Worm (Caenorhabditis elegans) whole organism, late embryonic: Measurements from ENCODE around the gene sphk-1.

ENCODE experiments used
- C08G9.2 ChIP-seq: sonication (generic microtip); optimal IDR thresholded peaks from 2 replicates; lab custom pipeline; 2016; ENCODE audit warnings: mild to moderate bottlenecking, missing genetic modification characterization, moderate library complexity, missing compliant biosample characterization
- C38D4.7 ChIP-seq: fragments of 200-800 bp; sonication (Bioruptor generic); optimal IDR thresholded peaks from 2 replicates; lab custom pipeline; 2018; ENCODE audit warnings: mild to moderate bottlenecking, missing genetic modification characterization, moderate library complexity, missing compliant biosample characterization
- F13H6.1 ChIP-seq: sonication (generic microtip); optimal IDR thresholded peaks from 2 replicates; lab custom pipeline; 2016; ENCODE audit warnings: missing genetic modification characterization, missing compliant biosample characterization
- T23F11.4 ChIP-seq: fragments of 200-800 bp; sonication (Bioruptor generic); optimal IDR thresholded peaks from 2 replicates; lab custom pipeline; 2018; ENCODE audit warnings: mild to moderate bottlenecking, missing genetic modification characterization, missing compliant biosample characterization
- Y22D7AL.16 ChIP-seq: sonication (generic microtip); optimal IDR thresholded peaks from 2 replicates; lab custom pipeline; 2016; ENCODE audit warnings: missing genetic modification characterization, missing compliant biosample characterization
- ceh-14 ChIP-seq: sonication (generic microtip); optimal IDR thresholded peaks from 2 replicates; lab custom pipeline; 2016; ENCODE audit warnings: missing genotype, missing genetic modification characterization, missing compliant biosample characterization
- ceh-19 ChIP-seq: fragments of 200-800 bp; sonication (Bioruptor generic); optimal IDR thresholded peaks from 2 replicates; lab custom pipeline; 2018; ENCODE audit warnings: mild to moderate bottlenecking, missing genetic modification characterization, missing compliant biosample characterization
- ceh-2 ChIP-seq: sonication (generic microtip); optimal IDR thresholded peaks from 2 replicates; lab custom pipeline; 2016; ENCODE audit warnings: missing genotype, missing genetic modification characterization, missing compliant biosample characterization
- ceh-30 ChIP-seq: fragments of 150-350 bp; optimal IDR thresholded peaks from 2 replicates; lab custom pipeline; 2014; ENCODE audit warnings: missing biosample characterization, missing genetic modification characterization
- ceh-34 ChIP-seq: sonication (generic microtip); optimal IDR thresholded peaks from 2 replicates; lab custom pipeline; 2016; ENCODE audit warnings: mild to moderate bottlenecking, missing genetic modification characterization, missing compliant biosample characterization
- ceh-45 ChIP-seq: fragments of 200-800 bp; sonication (Bioruptor generic); IDR thresholded peaks from 2 replicates; pipeline ENCODE4 v1.3.6; 2022; ENCODE audit warnings: missing genetic modification reagents, missing genetic modification characterization, missing compliant biosample characterization
- ceh-48 ChIP-seq: sonication (generic microtip); optimal IDR thresholded peaks from 2 replicates; lab custom pipeline; 2016; ENCODE audit warnings: missing genetic modification characterization, inconsistent platforms, missing compliant biosample characterization
- ceh-6 ChIP-seq: fragments of 200-800 bp; sonication (Bioruptor generic); optimal IDR thresholded peaks from 2 replicates; lab custom pipeline; 2018; ENCODE audit warnings: mild to moderate bottlenecking, missing genetic modification characterization, missing compliant biosample characterization
- ceh-9 ChIP-seq: sonication (generic microtip); optimal IDR thresholded peaks from 2 replicates; lab custom pipeline; 2016; ENCODE audit warnings: mild to moderate bottlenecking, missing genetic modification characterization, inconsistent platforms, missing compliant biosample characterization
- che-1 ChIP-seq: sonication (generic microtip); optimal IDR thresholded peaks from 2 replicates; lab custom pipeline; 2016; ENCODE audit warnings: mild to moderate bottlenecking, missing genetic modification characterization, missing compliant biosample characterization
- elt-2 ChIP-seq: sonication (generic microtip); optimal IDR thresholded peaks from 2 replicates; lab custom pipeline; 2016; ENCODE audit warnings: missing genetic modification reagents, missing genetic modification characterization, missing compliant biosample characterization
- fax-1 ChIP-seq: sonication (generic microtip); optimal IDR thresholded peaks from 2 replicates; lab custom pipeline; 2016; ENCODE audit warnings: missing genotype, missing genetic modification characterization, missing compliant biosample characterization
- fkh-6 ChIP-seq: sonication (generic microtip); optimal IDR thresholded peaks from 2 replicates; lab custom pipeline; 2016; ENCODE audit warnings: missing genetic modification characterization, missing compliant biosample characterization
- gmeb-2 ChIP-seq: sonication (generic microtip); optimal IDR thresholded peaks from 2 replicates; lab custom pipeline; 2016; ENCODE audit warnings: missing genetic modification characterization, inconsistent platforms, missing compliant biosample characterization
- hlh-13 ChIP-seq: fragments of 200-800 bp; sonication (Bioruptor generic); optimal IDR thresholded peaks from 2 replicates; lab custom pipeline; 2018; ENCODE audit warnings: mild to moderate bottlenecking, missing genetic modification characterization, missing compliant biosample characterization
- hlh-15 ChIP-seq: sonication (generic microtip); optimal IDR thresholded peaks from 2 replicates; lab custom pipeline; 2016; ENCODE audit warnings: missing genetic modification characterization, missing compliant biosample characterization
- hlh-8 ChIP-seq: sonication (generic microtip); optimal IDR thresholded peaks from 2 replicates; lab custom pipeline; 2016; ENCODE audit warnings: missing genotype, missing genetic modification characterization, missing compliant biosample characterization
- madf-2 ChIP-seq: sonication (generic microtip); optimal IDR thresholded peaks from 2 replicates; lab custom pipeline; 2017; ENCODE audit warnings: missing genetic modification characterization, missing compliant biosample characterization
- mec-3 ChIP-seq: sonication (generic microtip); optimal IDR thresholded peaks from 2 replicates; lab custom pipeline; 2016; ENCODE audit warnings: borderline replicate concordance, missing genetic modification characterization, missing compliant biosample characterization
- nhr-11 ChIP-seq: fragments of 150-350 bp; optimal IDR thresholded peaks from 2 replicates; lab custom pipeline; 2014; ENCODE audit warnings: missing biosample characterization, missing genetic modification characterization
- pag-3 ChIP-seq: sonication (generic microtip); optimal IDR thresholded peaks from 2 replicates; lab custom pipeline; 2016; ENCODE audit warnings: missing compliant biosample characterization, missing genetic modification characterization, borderline replicate concordance
- pax-1 ChIP-seq: fragments of 150-350 bp; optimal IDR thresholded peaks from 2 replicates; lab custom pipeline; 2014; ENCODE audit warnings: missing biosample characterization, missing genetic modification characterization
- pha-2 ChIP-seq: sonication (generic microtip); optimal IDR thresholded peaks from 2 replicates; lab custom pipeline; 2017; ENCODE audit warnings: mild to moderate bottlenecking, missing genetic modification characterization, missing compliant biosample characterization
- pros-1 ChIP-seq: fragments of 150-350 bp; optimal IDR thresholded peaks from 2 replicates; lab custom pipeline; 2014; ENCODE audit warnings: missing biosample characterization, missing genetic modification reagents, missing genetic modification characterization
- ref-2 ChIP-seq: sonication (generic microtip); optimal IDR thresholded peaks from 2 replicates; lab custom pipeline; 2016; ENCODE audit warnings: missing genetic modification characterization, missing compliant biosample characterization
- tbx-7 ChIP-seq: sonication (generic microtip); optimal IDR thresholded peaks from 2 replicates; lab custom pipeline; 2016; ENCODE audit warnings: missing genotype, missing genetic modification characterization, missing compliant biosample characterization
- ttx-3 ChIP-seq: sonication (generic microtip); optimal IDR thresholded peaks from 2 replicates; lab custom pipeline; 2016; ENCODE audit warnings: missing genetic modification reagents, missing genetic modification characterization, missing compliant biosample characterization
- unc-42 ChIP-seq: sonication (generic microtip); optimal IDR thresholded peaks from 2 replicates; lab custom pipeline; 2016; ENCODE audit warnings: missing genotype, missing genetic modification characterization, missing compliant biosample characterization
- unc-55 ChIP-seq: sonication (generic microtip); optimal IDR thresholded peaks from 2 replicates; lab custom pipeline; 2017; ENCODE audit warnings: missing biosample characterization, missing genetic modification reagents, missing genetic modification characterization
- unc-86 ChIP-seq: sonication (generic microtip); optimal IDR thresholded peaks from 2 replicates; lab custom pipeline; 2016; ENCODE audit warnings: missing genetic modification characterization, missing compliant biosample characterization
- zip-5 ChIP-seq: sonication (generic microtip); optimal IDR thresholded peaks from 2 replicates; lab custom pipeline; 2016; ENCODE audit warnings: missing genetic modification characterization, missing compliant biosample characterization
- ztf-16 ChIP-seq: sonication (generic microtip); optimal IDR thresholded peaks from 2 replicates; lab custom pipeline; 2017; ENCODE audit warnings: missing genetic modification characterization, missing compliant biosample characterization

The sphk-1 gene

ce11 chrII:8685623-8686022 is 15.8 kb downstream of the sphk-1 start, which contains the start of gene C34C6.9:
TSS of gene C34C6.9 (plus strand) at chrII:8685923.
- TF ChIP-seq ceh-6 (GFP tag; lab: Kevin White, UChicago) (no peak), ceh-30 (no peak), unc-86 (tag; lab: Kevin White, UChicago) (no peak), ttx-3 (tag; lab: Kevin White, UChicago) (no peak), pha-2 (no peak), fax-1 (tag; lab: Kevin White, UChicago) (no peak), fkh-6 (no peak), pag-3 (tag; lab: Kevin White, UChicago) (no peak), mec-3 (tag; lab: Kevin White, UChicago) (no peak), pros-1 (tag; lab: Kevin White, UChicago) (no peak), C08G9.2 (tag; lab: Kevin White, UChicago) (no peak), ref-2 (tag; lab: Kevin White, UChicago) (no peak), ceh-45 (GFP tag; lab: Robert Waterston, UW) (no peak), ceh-2 (tag; lab: Kevin White, UChicago) (no peak), F13H6.1 (no peak)

- TF ChIP-seq ceh-9 (tag; lab: Kevin White, UChicago) (no peak), hlh-13 (GFP tag; lab: Kevin White, UChicago) (no peak), ceh-30 (no peak), ceh-34 (tag; lab: Kevin White, UChicago) (no peak), tbx-7 (tag; lab: Kevin White, UChicago) (no peak), unc-55 (GFP tag; lab: Kevin White, UChicago) (no peak), ttx-3 (tag; lab: Kevin White, UChicago) (no peak), unc-86 (tag; lab: Kevin White, UChicago) (no peak), nhr-11 (tag; lab: Kevin White, UChicago) (no peak), ceh-6 (GFP tag; lab: Kevin White, UChicago) (no peak), gmeb-2 (tag; lab: Kevin White, UChicago) (no peak), pax-1 (no peak), C38D4.7 (no peak)
These were observed 16.6 kb downstream of the sphk-1 start, which contains the start of gene hgap-2 for ce11 chrII:8684824-8685223. TSS of gene hgap-2 (minus strand) at chrII:8684924.

ce11 chrII:8683933-8684332 is 17.5 kb downstream of the sphk-1 start:
- TF ChIP-seq unc-55 (GFP tag; lab: Kevin White, UChicago) (no peak), che-1 (tag; lab: Kevin White, UChicago) (no peak), ztf-16 (tag; lab: Kevin White, UChicago) (no peak), unc-86 (tag; lab: Kevin White, UChicago) (peak; percentile 8), ceh-48 (no peak), pag-3 (tag; lab: Kevin White, UChicago) (no peak), unc-42 (tag; lab: Kevin White, UChicago) (peak; percentile 37), hlh-8 (no peak), T23F11.4 (GFP tag; lab: Kevin White, UChicago) (no peak), ttx-3 (tag; lab: Kevin White, UChicago) (no peak), ceh-14 (peak; percentile 7), elt-2 (tag; lab: Kevin White, UChicago) (no peak)

ce11 chrII:8679799-8680198 is 21.7 kb downstream of the sphk-1 start:
- TF ChIP-seq ceh-19 (GFP tag; lab: Kevin White, UChicago) (no peak), madf-2 (no peak), hlh-15 (tag; lab: Kevin White, UChicago) (no peak), Y22D7AL.16 (tag; lab: Kevin White, UChicago) (no peak), nhr-11 (tag; lab: Kevin White, UChicago) (no peak), zip-5 (no peak)
